Worm (Caenorhabditis elegans): ENCODE results near the gene T04G9.6.
A peak's percentile ranks its signal among the peaks of the same experiment; 100 is the strongest.

T04G9.6 gene

DNA sequence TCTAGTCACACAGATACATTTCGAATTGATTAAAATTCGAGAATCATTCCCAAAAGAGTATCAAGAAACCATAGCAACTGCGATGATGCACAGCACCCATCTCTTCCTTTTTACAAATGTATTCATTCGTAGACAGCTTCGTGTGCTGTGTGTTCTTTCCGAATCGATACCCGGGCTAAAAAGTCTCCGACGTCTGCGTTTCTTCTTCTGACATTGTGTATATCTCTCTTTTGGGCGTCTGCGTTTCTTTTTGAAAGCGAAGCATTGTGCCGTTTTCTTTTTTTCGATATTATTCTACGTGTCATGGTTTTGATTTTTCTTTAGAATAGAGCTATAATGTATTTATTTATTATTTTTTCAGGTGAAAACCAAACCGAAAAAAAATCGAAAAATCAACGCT, 3.2 kb upstream of the T04G9.6 start, which contains the start of gene attf-5:
Gene attf-5, plus strand, starts transcription at position 362 of the 400 bp plus-strand sequence.
- peak; percentile 70 for TF ChIP-seq ceh-48 (tag; optimal IDR thresholded peaks at IDR 0.05)
- no peak for TF ChIP-seq pqm-1 (tag; optimal IDR thresholded peaks at IDR 0.05)
- no peak for TF ChIP-seq unc-86 (tag; optimal IDR thresholded peaks at IDR 0.05)
- TF ChIP-seq hlh-6 (tag; optimal IDR thresholded peaks at IDR 0.05) = no peak
- no peak for TF ChIP-seq hlh-13 (GFP tag; optimal IDR thresholded peaks at IDR 0.05)
- peak; percentile 12 for TF ChIP-seq nfya-1 (tag; optimal IDR thresholded peaks at IDR 0.05)
- TF ChIP-seq pag-3 (tag; optimal IDR thresholded peaks at IDR 0.05; ENCODE audit: borderline replicate concordance) = no peak
- TF ChIP-seq gmeb-2 (tag; optimal IDR thresholded peaks at IDR 0.05) = no peak
- no peak for TF ChIP-seq sox-2 (GFP tag; IDR thresholded peaks at IDR 0.05)
- peak; percentile 89 for TF ChIP-seq sdc-2 (tag; optimal IDR thresholded peaks at IDR 0.05)
- no peak for TF ChIP-seq pha-4 (tag; optimal IDR thresholded peaks at IDR 0.05)
- peak; percentile 21 for TF ChIP-seq unc-55 (GFP tag; optimal IDR thresholded peaks at IDR 0.05)
- no peak for TF ChIP-seq T23F11.4 (GFP tag; optimal IDR thresholded peaks at IDR 0.05)

DNA sequence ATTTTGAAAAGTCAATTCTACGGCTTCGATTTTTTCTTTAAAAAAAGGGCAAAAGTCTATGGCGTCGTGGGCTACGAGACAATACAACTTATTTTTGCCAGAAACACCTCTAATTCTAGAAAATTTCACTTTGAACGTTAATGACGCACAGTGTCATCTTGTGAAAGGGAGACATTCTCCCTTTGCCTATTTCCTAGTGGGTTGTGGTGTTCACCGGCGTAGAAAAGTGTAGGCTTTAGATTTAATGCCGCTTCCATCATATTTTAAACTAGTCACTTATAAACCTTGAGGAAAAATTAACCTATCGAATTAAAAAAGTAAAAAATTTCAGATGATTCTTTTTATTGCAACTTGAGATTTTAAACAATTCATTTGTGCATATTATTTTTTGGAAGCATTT, 615 bp upstream of the T04G9.6 start:
- TF ChIP-seq eyg-1 (tag; optimal IDR thresholded peaks at IDR 0.05) (no peak), ama-1 (optimal IDR thresholded peaks at IDR 0.05) (no peak), pqm-1 (tag; optimal IDR thresholded peaks at IDR 0.05) (no peak), ets-4 (tag; optimal IDR thresholded peaks at IDR 0.05) (no peak), Y22D7AL.16 (tag; optimal IDR thresholded peaks at IDR 0.05) (no peak), unc-55 (GFP tag; optimal IDR thresholded peaks at IDR 0.05) (no peak), sdc-2 (tag; optimal IDR thresholded peaks at IDR 0.05) (peak; percentile 97), elt-4 (tag; optimal IDR thresholded peaks at IDR 0.05) (no peak), unc-86 (tag; optimal IDR thresholded peaks at IDR 0.05) (no peak), ceh-45 (GFP tag; IDR thresholded peaks at IDR 0.05) (0 out of 2 replicates have a peak, but pooled peaks have one; percentile 13), rnt-1 (tag; optimal IDR thresholded peaks at IDR 0.05) (no peak), elt-2 (tag; optimal IDR thresholded peaks at IDR 0.05) (no peak), K02D7.2 (tag; optimal IDR thresholded peaks at IDR 0.05) (no peak)

DNA sequence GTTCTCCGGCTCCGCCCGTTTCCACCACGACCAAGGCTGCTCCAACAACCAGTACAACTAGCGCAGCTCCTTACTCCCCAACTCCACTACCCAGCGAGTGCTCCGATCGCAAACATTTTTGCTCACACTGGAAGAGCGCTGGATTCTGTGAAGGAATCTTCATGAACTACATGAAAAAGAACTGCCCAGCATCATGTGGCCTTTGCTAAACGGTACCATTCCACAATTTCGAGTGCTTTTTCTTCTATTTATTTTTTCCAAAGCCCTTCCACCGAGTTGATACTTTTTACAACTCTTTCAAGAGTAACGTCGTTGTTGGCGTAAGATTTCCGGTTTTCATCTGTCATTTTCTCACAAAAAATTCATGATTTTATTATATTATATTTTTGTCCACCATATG, 4.7 kb downstream of the T04G9.6 start:
- TF ChIP-seq C38D4.7 (GFP tag; optimal IDR thresholded peaks at IDR 0.05) (no peak), ama-1 (optimal IDR thresholded peaks at IDR 0.05) (no peak), unc-3 (GFP tag; conservative IDR thresholded peaks at IDR 0.05) (no peak), unc-3 (tag; optimal IDR thresholded peaks at IDR 0.05) (no peak), ahr-1 (tag; optimal IDR thresholded peaks at IDR 0.05) (no peak), sox-4 (tag; optimal IDR thresholded peaks at IDR 0.05) (no peak)

- TF ChIP-seq lin-11 (tag; optimal IDR thresholded peaks at IDR 0.05) = no peak
- no peak for TF ChIP-seq sox-4 (tag; optimal IDR thresholded peaks at IDR 0.05)
- TF ChIP-seq odd-2 (tag; optimal IDR thresholded peaks at IDR 0.05) = no peak
Measured at ce11 chrX:779259-779658, 5.5 kb downstream of the T04G9.6 start.

ce11 chrX:777421-777820, 7.3 kb downstream of the T04G9.6 start, which contains the start of gene nas-15:
nas-15 (plus strand) TSS chrX:777721.
- TF ChIP-seq nfya-1 (tag; optimal IDR thresholded peaks at IDR 0.05) (no peak), gmeb-2 (tag; optimal IDR thresholded peaks at IDR 0.05) (no peak), elt-2 (tag; optimal IDR thresholded peaks at IDR 0.05) (no peak), ceh-31 (tag; optimal IDR thresholded peaks at IDR 0.05) (no peak), che-1 (tag; optimal IDR thresholded peaks at IDR 0.05) (no peak), ceh-45 (GFP tag; IDR thresholded peaks at IDR 0.05) (no peak), C38D4.7 (GFP tag; optimal IDR thresholded peaks at IDR 0.05) (no peak), madf-2 (tag; optimal IDR thresholded peaks at IDR 0.05) (no peak), pha-4 (tag; optimal IDR thresholded peaks at IDR 0.05) (no peak)

- TF ChIP-seq npax-4 (tag; optimal IDR thresholded peaks at IDR 0.05) = no peak
- no peak for TF ChIP-seq pat-9 (tag; optimal IDR thresholded peaks at IDR 0.05)
Measured at ce11 chrX:772184-772583, 12.6 kb downstream of the T04G9.6 start, which contains the start of gene T04G9.4. T04G9.4 (plus strand) TSS chrX:772476.
